Fruit fly (Drosophila melanogaster) whole organism, embryonic: Measurements from ENCODE around the gene sau.
A peak's percentile ranks its signal among the peaks of the same experiment; 100 is the strongest.

Experiments used
- ATbp ChIP-seq: fragments of 200-800 bp; sonication (Bioruptor generic); optimal IDR thresholded peaks from 2 replicates; lab custom pipeline; 2017; ENCODE audit warnings: missing biosample characterization, mild to moderate bottlenecking, missing genetic modification characterization, missing genetic modification reagents
- Asciz ChIP-seq: fragments of 200-800 bp; sonication (Bioruptor generic); optimal IDR thresholded peaks from 2 replicates; lab custom pipeline; 2017; ENCODE audit warnings: missing biosample characterization, mild to moderate bottlenecking, missing genetic modification characterization, missing genetic modification reagents
- CG10654 ChIP-seq: fragments of 200-800 bp; sonication (Bioruptor generic); optimal IDR thresholded peaks from 2 replicates; lab custom pipeline; 2016; ENCODE audit warnings: missing biosample characterization, missing genetic modification characterization
- CG12071 ChIP-seq: fragments of 200-800 bp; sonication (Bioruptor generic); optimal IDR thresholded peaks from 3 replicates; lab custom pipeline; 2018; ENCODE audit warnings: missing biosample characterization, mild to moderate bottlenecking, missing genetic modification characterization
- CG12299 ChIP-seq: fragments of 200-800 bp; sonication (Bioruptor generic); optimal IDR thresholded peaks from 2 replicates; lab custom pipeline; 2018; ENCODE audit warnings: missing biosample characterization, mild to moderate bottlenecking, missing genetic modification characterization
- CG12744 ChIP-seq: fragments of 200-800 bp; sonication (Bioruptor generic); optimal IDR thresholded peaks from 2 replicates; lab custom pipeline; 2016; ENCODE audit warnings: missing biosample characterization, missing genetic modification characterization
- CG13624 ChIP-seq: fragments of 200-800 bp; sonication (Bioruptor generic); optimal IDR thresholded peaks from 2 replicates; lab custom pipeline; 2016; ENCODE audit warnings: missing biosample characterization, missing genetic modification characterization
- CG17186 ChIP-seq: fragments of 200-800 bp; sonication (Bioruptor generic); optimal IDR thresholded peaks from 3 replicates; lab custom pipeline; 2017; ENCODE audit warnings: missing biosample characterization, missing genetic modification reagents, missing genetic modification characterization
- CG30020 ChIP-seq: fragments of 200-800 bp; optimal IDR thresholded peaks from 2 replicates; lab custom pipeline; 2019; ENCODE audit warnings: missing biosample characterization, mild to moderate bottlenecking, missing genetic modification characterization, moderate library complexity
- CG3065 ChIP-seq: fragments of 200-800 bp; sonication (Bioruptor generic); optimal IDR thresholded peaks from 2 replicates; lab custom pipeline; 2016; ENCODE audit warnings: missing biosample characterization, missing genetic modification characterization
- CG32772 ChIP-seq: fragments of 200-800 bp; sonication (Bioruptor generic); IDR thresholded peaks from 2 replicates; pipeline ENCODE4 v1.3.6; 2022; ENCODE audit warnings: missing biosample characterization, missing genetic modification characterization
- CG3838 ChIP-seq: fragments of 200-800 bp; sonication (Bioruptor generic); optimal IDR thresholded peaks from 3 replicates; lab custom pipeline; 2016; ENCODE audit warnings: missing biosample characterization, missing genetic modification characterization
- CG3847 ChIP-seq: fragments of 200-800 bp; sonication (Bioruptor generic); IDR thresholded peaks from 2 replicates; pipeline ENCODE4 v1.3.6; 2022; ENCODE audit warnings: missing biosample characterization, missing genetic modification characterization
- CG42726 ChIP-seq: fragments of 200-800 bp; sonication (Bioruptor generic); IDR thresholded peaks from 2 replicates; pipeline ENCODE4 v1.3.6; 2022; ENCODE audit warnings: missing biosample characterization, missing genetic modification characterization; ENCODE audit not compliant: partially characterized antibody
- CG7745 ChIP-seq: fragments of 200-800 bp; sonication (Bioruptor generic); optimal IDR thresholded peaks from 2 replicates; lab custom pipeline; 2018; ENCODE audit warnings: missing biosample characterization, mild to moderate bottlenecking, missing genetic modification characterization, moderate library complexity
- CG7786 ChIP-seq: fragments of 200-800 bp; sonication (Bioruptor generic); optimal IDR thresholded peaks from 2 replicates; lab custom pipeline; 2016; ENCODE audit warnings: missing biosample characterization, missing genetic modification characterization
- CG7928 ChIP-seq: fragments of 200-800 bp; sonication (Bioruptor generic); optimal IDR thresholded peaks from 2 replicates; lab custom pipeline; 2017; ENCODE audit warnings: missing biosample characterization, mild to moderate bottlenecking, missing genetic modification characterization
- CG8089 ChIP-seq: fragments of 200-800 bp; sonication (Bioruptor generic); optimal IDR thresholded peaks from 3 replicates; lab custom pipeline; 2016; ENCODE audit warnings: missing biosample characterization, missing genetic modification characterization
- CG8944 ChIP-seq: fragments of 200-800 bp; sonication (Bioruptor generic); optimal IDR thresholded peaks from 3 replicates; lab custom pipeline; 2016; ENCODE audit warnings: missing biosample characterization, missing genetic modification characterization
- Dip2 ChIP-seq: fragments of 200-800 bp; sonication (Bioruptor generic); IDR thresholded peaks from 2 replicates; pipeline ENCODE4 v1.3.6; 2022; ENCODE audit warnings: missing biosample characterization, missing genetic modification characterization
- Drgx ChIP-seq: fragments of 200-800 bp; sonication (Bioruptor generic); IDR thresholded peaks from 2 replicates; pipeline ENCODE4 v1.3.6; 2022; ENCODE audit warnings: missing biosample characterization, missing genetic modification characterization
- Hand ChIP-seq: fragments of 200-800 bp; sonication (Bioruptor generic); optimal IDR thresholded peaks from 2 replicates; lab custom pipeline; 2017; ENCODE audit warnings: mild to moderate bottlenecking, missing biosample characterization, missing genetic modification reagents, missing genetic modification characterization
- Hmx ChIP-seq: fragments of 200-800 bp; sonication (Bioruptor generic); optimal IDR thresholded peaks from 2 replicates; lab custom pipeline; 2016; ENCODE audit warnings: missing biosample characterization, missing genetic modification characterization
- Lhr ChIP-seq: fragments of 200-800 bp; sonication (Bioruptor generic); optimal IDR thresholded peaks from 3 replicates; lab custom pipeline; 2017; ENCODE audit warnings: mild to moderate bottlenecking, missing biosample characterization, missing genetic modification reagents, missing genetic modification characterization
- Lpt ChIP-seq: fragments of >200 bp; optimal IDR thresholded peaks from 2 replicates; lab custom pipeline; 2018; ENCODE audit warnings: missing biosample characterization, missing genetic modification characterization
- Mrtf ChIP-seq: fragments of 200-800 bp; sonication (Bioruptor generic); IDR thresholded peaks from 3 replicates; pipeline ENCODE4 v1.3.6; 2022; ENCODE audit warnings: missing biosample characterization, missing genetic modification characterization
- Oli ChIP-seq: fragments of 200-800 bp; sonication (Bioruptor generic); optimal IDR thresholded peaks from 2 replicates; lab custom pipeline; 2018; ENCODE audit warnings: missing biosample characterization, mild to moderate bottlenecking, missing genetic modification characterization, moderate library complexity
- Poxn ChIP-seq: fragments of 200-800 bp; sonication (Bioruptor generic); IDR thresholded peaks from 2 replicates; pipeline ENCODE4 v1.3.6; 2022; ENCODE audit warnings: missing biosample characterization, missing genetic modification characterization
- Ssrp ChIP-seq: fragments of 200-800 bp; sonication (Bioruptor generic); optimal IDR thresholded peaks from 2 replicates; lab custom pipeline; 2018; ENCODE audit warnings: missing biosample characterization, mild to moderate bottlenecking, missing genetic modification characterization, moderate library complexity
- Trl ChIP-seq, 3 experiments: fragments of >200 bp in 2 of 3; fragments of 200-800 bp in 1 of 3; sonication (Bioruptor generic) in 1 of 3; optimal IDR thresholded peaks; 2 replicates in 1 of 3; 3 replicates in 2 of 3; lab custom pipeline; 2016 to 2017; ENCODE audit warnings: missing biosample characterization in 1 of 3, missing genetic modification characterization in 1 of 3
- ara ChIP-seq: fragments of 200-800 bp; sonication (Bioruptor generic); IDR thresholded peaks from 2 replicates; pipeline ENCODE4 v1.3.6; 2022; ENCODE audit warnings: missing biosample characterization, missing genetic modification characterization
- cas ChIP-seq: fragments of 200-800 bp; sonication (Bioruptor generic); IDR thresholded peaks from 2 replicates; pipeline ENCODE4 v1.3.6; 2022; ENCODE audit warnings: missing biosample characterization, missing genetic modification characterization
- caup ChIP-seq: fragments of 200-800 bp; sonication (Bioruptor generic); optimal IDR thresholded peaks from 3 replicates; lab custom pipeline; 2017; ENCODE audit warnings: missing biosample characterization, mild to moderate bottlenecking, missing genetic modification characterization, moderate library complexity; ENCODE audit not compliant: severe bottlenecking
- dan ChIP-seq: fragments of 200-800 bp; sonication (Bioruptor generic); IDR thresholded peaks from 2 replicates; pipeline ENCODE4 v1.3.6; 2022; ENCODE audit warnings: missing biosample characterization, missing genetic modification characterization
- disco-r ChIP-seq: fragments of 200-800 bp; sonication (Bioruptor generic); optimal IDR thresholded peaks from 2 replicates; lab custom pipeline; 2016; ENCODE audit warnings: missing biosample characterization, missing genetic modification characterization
- dysf ChIP-seq: fragments of 200-800 bp; sonication (Bioruptor generic); IDR thresholded peaks from 3 replicates; pipeline ENCODE4 v1.3.6; 2022; ENCODE audit warnings: missing biosample characterization, missing genetic modification characterization
- ems ChIP-seq: fragments of 200-800 bp; sonication (Bioruptor generic); optimal IDR thresholded peaks from 3 replicates; lab custom pipeline; 2016; ENCODE audit warnings: missing biosample characterization, missing genetic modification characterization
- esg ChIP-seq: fragments of 200-800 bp; sonication (Bioruptor generic); conservative IDR thresholded peaks from 2 replicates; pipeline ENCODE4 v1.3.6; 2022; ENCODE audit warnings: missing biosample characterization, missing genetic modification characterization
- eyg ChIP-seq: fragments of 200-800 bp; sonication (Bioruptor generic); optimal IDR thresholded peaks from 3 replicates; lab custom pipeline; 2016; ENCODE audit warnings: missing biosample characterization, missing genetic modification characterization
- grau ChIP-seq: fragments of 200-800 bp; optimal IDR thresholded peaks from 3 replicates; lab custom pipeline; 2019; ENCODE audit warnings: missing biosample characterization, mild to moderate bottlenecking, missing genetic modification characterization, moderate library complexity
- ham ChIP-seq: fragments of 200-800 bp; sonication (Bioruptor generic); IDR thresholded peaks from 2 replicates; pipeline ENCODE4 v1.3.6; 2022; ENCODE audit warnings: missing biosample characterization, missing genetic modification characterization
- nerfin-1 ChIP-seq: fragments of 200-800 bp; sonication (Bioruptor generic); optimal IDR thresholded peaks from 3 replicates; lab custom pipeline; 2019; ENCODE audit warnings: missing biosample characterization, mild to moderate bottlenecking, missing genetic modification characterization, moderate library complexity
- nmo ChIP-seq: fragments of 200-800 bp; sonication (Bioruptor generic); optimal IDR thresholded peaks from 2 replicates; lab custom pipeline; 2018; ENCODE audit warnings: missing biosample characterization, mild to moderate bottlenecking, missing genetic modification characterization, moderate library complexity
- prd ChIP-seq, 3 experiments: fragments of >200 bp in 2 of 3; fragments of 200-800 bp in 1 of 3; sonication (Bioruptor generic) in 1 of 3; optimal IDR thresholded peaks in 2 of 3; IDR thresholded peaks in 1 of 3; 2 replicates in 2 of 3; 3 replicates in 1 of 3; pipeline versions ENCODE4 v1.3.6 to Lab custom; 2017 to 2022; ENCODE audit warnings: missing biosample characterization in 1 of 3, missing genetic modification characterization in 1 of 3
- sima ChIP-seq: fragments of 200-800 bp; sonication (Bioruptor generic); optimal IDR thresholded peaks from 2 replicates; lab custom pipeline; 2016; ENCODE audit warnings: missing biosample characterization, missing genetic modification characterization
- tgo ChIP-seq: fragments of 200-800 bp; sonication (Bioruptor generic); IDR thresholded peaks from 3 replicates; pipeline ENCODE4 v1.3.6; 2022; ENCODE audit warnings: missing biosample characterization, missing genetic modification characterization
- vfl ChIP-seq: fragments of 200-800 bp; sonication (Bioruptor generic); optimal IDR thresholded peaks from 2 replicates; lab custom pipeline; 2016; ENCODE audit warnings: missing biosample characterization, missing genetic modification characterization
- vnd ChIP-seq: fragments of 200-800 bp; sonication (Bioruptor generic); IDR thresholded peaks from 3 replicates; pipeline ENCODE4 v1.3.6; 2022; ENCODE audit warnings: missing biosample characterization, missing genetic modification characterization; ENCODE audit not compliant: partially characterized antibody
- wek ChIP-seq: fragments of 200-800 bp; sonication (Bioruptor generic); optimal IDR thresholded peaks from 3 replicates; lab custom pipeline; 2018; ENCODE audit warnings: missing biosample characterization, mild to moderate bottlenecking, missing genetic modification characterization, moderate library complexity

Gene sau

dm6 chr2L:2198613-2199432 lies 27.3 kb upstream of the sau start (continued):
- TF ChIP-seq disco-r (GFP tag; lab: Kevin White, UChicago) = peak; percentile 59
- peak; percentile 23 for TF ChIP-seq CG12299 (tag; lab: Kevin White, UChicago)
- TF ChIP-seq CG17186 (GFP tag; lab: Kevin White, UChicago) = peak; percentile 36
- TF ChIP-seq ATbp (GFP tag; lab: Kevin White, UChicago) = peak; percentile 90
- TF ChIP-seq cas (GFP tag; lab: Robert Waterston, UW) = no peak
- peak; percentile 26 for TF ChIP-seq CG30020 (tag; lab: Kevin White, UChicago)
- TF ChIP-seq nerfin-1 (tag; lab: Kevin White, UChicago) = peak; percentile 47
- TF ChIP-seq tgo (GFP tag; lab: Robert Waterston, UW) = no peak
- TF ChIP-seq CG12744 (GFP tag; lab: Kevin White, UChicago) = peak; percentile 51
- no peak for TF ChIP-seq CG3065
- TF ChIP-seq Asciz (GFP tag; lab: Kevin White, UChicago) = peak; percentile 87
- TF ChIP-seq CG7928 = no peak
- no peak for TF ChIP-seq Dip2 (GFP tag; lab: Robert Waterston, UW)
- TF ChIP-seq CG3847 (GFP tag; lab: Robert Waterston, UW) = no peak
- peak; percentile 72 for TF ChIP-seq vfl (GFP tag; lab: Kevin White, UChicago)
- peak; percentile 90 for TF ChIP-seq ems (GFP tag; lab: Kevin White, UChicago)
- TF ChIP-seq Lpt = no peak
- no peak for TF ChIP-seq Trl (optimal IDR thresholded peaks at IDR 0.05; lab: Kevin White, UChicago)
- peak; percentile 90 for TF ChIP-seq Trl (GFP tag; optimal IDR thresholded peaks at IDR 0.05; lab: Kevin White, UChicago)
- TF ChIP-seq CG8944 = peak; percentile 88
- TF ChIP-seq Hmx (GFP tag; lab: Kevin White, UChicago) = peak; percentile 55
- peak; percentile 62 for TF ChIP-seq Lhr
- TF ChIP-seq ham (GFP tag; lab: Robert Waterston, UW) = no peak
- peak; percentile 86 for TF ChIP-seq Ssrp
- TF ChIP-seq nmo (GFP tag; lab: Kevin White, UChicago) = peak; percentile 92
- peak; percentile 45 for TF ChIP-seq CG3838 (GFP tag; lab: Kevin White, UChicago)
- no peak for TF ChIP-seq prd (optimal IDR thresholded peaks at IDR 0.05; lab: Kevin White, UChicago)
- TF ChIP-seq prd (GFP tag; IDR thresholded peaks at IDR 0.05; lab: Robert Waterston, UW) = no peak
- TF ChIP-seq vnd (GFP tag; lab: Robert Waterston, UW) = no peak
- peak; percentile 81 for TF ChIP-seq CG10654 (GFP tag; lab: Kevin White, UChicago)
- TF ChIP-seq CG42726 (GFP tag; lab: Robert Waterston, UW) = no peak
- no peak for TF ChIP-seq Poxn (GFP tag; lab: Robert Waterston, UW)
- TF ChIP-seq eyg (GFP tag; lab: Kevin White, UChicago) = peak; percentile 80
- no peak for TF ChIP-seq dysf (GFP tag; lab: Robert Waterston, UW)
- peak; percentile 83 for TF ChIP-seq grau (tag; lab: Kevin White, UChicago)
- no peak for TF ChIP-seq esg (GFP tag; lab: Robert Waterston, UW)
- TF ChIP-seq dan = no peak
- peak; percentile 75 for TF ChIP-seq caup
- TF ChIP-seq Hand (GFP tag; lab: Kevin White, UChicago) = peak; percentile 50
- peak; percentile 85 for TF ChIP-seq CG7786 (GFP tag; lab: Kevin White, UChicago)
- no peak for TF ChIP-seq Drgx
- no peak for TF ChIP-seq CG32772 (GFP tag; lab: Robert Waterston, UW)
- no peak for TF ChIP-seq CG7745 (tag; lab: Kevin White, UChicago)
- peak; percentile 79 for TF ChIP-seq CG12071 (GFP tag; lab: Kevin White, UChicago)
- TF ChIP-seq Oli = peak; percentile 91
- TF ChIP-seq CG13624 (GFP tag; lab: Kevin White, UChicago) = peak; percentile 81
- TF ChIP-seq sima (GFP tag; lab: Kevin White, UChicago) = peak; percentile 28
- peak; percentile 87 for TF ChIP-seq CG8089
- no peak for TF ChIP-seq ara (GFP tag; lab: Robert Waterston, UW)
- no peak for TF ChIP-seq Mrtf (GFP tag; lab: Robert Waterston, UW)
- TF ChIP-seq wek (GFP tag; lab: Kevin White, UChicago) = peak; percentile 32
